Worm (Caenorhabditis elegans): Measurements from ENCODE around the gene F22E5.12.

DNA sequence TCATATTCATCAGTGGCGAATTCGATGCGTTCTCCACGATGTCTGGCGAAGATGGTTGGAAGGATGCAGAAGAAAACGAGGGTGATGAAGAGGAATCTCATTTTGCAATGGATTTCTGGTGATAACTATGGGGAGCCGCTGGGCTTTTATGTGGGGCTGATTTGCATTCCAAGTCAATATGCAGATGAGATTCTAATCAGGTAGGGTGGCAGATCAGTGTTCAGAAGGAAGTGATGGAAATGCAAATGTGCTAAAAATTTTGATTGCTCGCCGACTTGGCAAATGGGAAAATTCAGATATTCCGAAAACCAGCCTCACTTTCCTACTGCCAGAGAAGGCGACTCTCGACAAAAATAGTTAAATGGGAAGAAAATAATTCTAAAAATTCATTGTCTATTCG lies 43.4 kb upstream of the F22E5.12 start, which contains the start of gene nspf-3:
- TF ChIP-seq cebp-2 (GFP tag; IDR thresholded peaks at IDR 0.05) (no peak), ama-1 (optimal IDR thresholded peaks at IDR 0.05) (no peak), ama-1 (GFP tag; optimal IDR thresholded peaks at IDR 0.05) (no peak), hmg-20 (GFP tag; IDR thresholded peaks at IDR 0.05) (no peak)

Measured in whole organism, young adult.